Worm (Caenorhabditis elegans) whole organism, midembryonic: ENCODE measurements around the gene srw-56.

Source experiments
- T22C8.4 ChIP-seq: fragments of 200-800 bp; sonication (Bioruptor generic); IDR thresholded peaks from 2 replicates; pipeline ENCODE4 v1.3.6; 2022; ENCODE audit warnings: missing genetic modification characterization, missing compliant biosample characterization
- flt-1 ChIP-seq: fragments of 200-800 bp; sonication (Bioruptor generic); IDR thresholded peaks from 2 replicates; pipeline ENCODE4 v1.3.6; 2022; ENCODE audit warnings: missing genetic modification characterization, missing compliant biosample characterization
- med-1 ChIP-seq: sonication (generic microtip); optimal IDR thresholded peaks from 2 replicates; lab custom pipeline; 2017; ENCODE audit warnings: missing genetic modification characterization, mild to moderate bottlenecking, missing compliant biosample characterization, antibody characterized with exemption, missing genetic modification reagents; ENCODE audit not compliant: insufficient read depth
- ref-1 ChIP-seq: fragments of 200-800 bp; sonication (Bioruptor generic); conservative IDR thresholded peaks from 2 replicates; pipeline ENCODE4 v1.3.6; 2022; ENCODE audit warnings: missing genetic modification reagents, missing genetic modification characterization, missing compliant biosample characterization
- tab-1 ChIP-seq: fragments of 200-800 bp; sonication (Bioruptor generic); IDR thresholded peaks from 2 replicates; pipeline ENCODE4 v1.3.6; 2022; ENCODE audit warnings: missing genetic modification characterization, missing compliant biosample characterization
- ztf-23 ChIP-seq: fragments of 200-800 bp; sonication (Bioruptor generic); IDR thresholded peaks from 2 replicates; pipeline ENCODE4 v1.3.6; 2022; ENCODE audit warnings: missing genetic modification reagents, missing genetic modification characterization, missing compliant biosample characterization
- ztf-29 ChIP-seq: fragments of 200-800 bp; sonication (Bioruptor generic); IDR thresholded peaks from 2 replicates; pipeline ENCODE4 v1.3.6; 2022; ENCODE audit warnings: missing genetic modification reagents, missing genetic modification characterization, missing compliant biosample characterization

DNA sequence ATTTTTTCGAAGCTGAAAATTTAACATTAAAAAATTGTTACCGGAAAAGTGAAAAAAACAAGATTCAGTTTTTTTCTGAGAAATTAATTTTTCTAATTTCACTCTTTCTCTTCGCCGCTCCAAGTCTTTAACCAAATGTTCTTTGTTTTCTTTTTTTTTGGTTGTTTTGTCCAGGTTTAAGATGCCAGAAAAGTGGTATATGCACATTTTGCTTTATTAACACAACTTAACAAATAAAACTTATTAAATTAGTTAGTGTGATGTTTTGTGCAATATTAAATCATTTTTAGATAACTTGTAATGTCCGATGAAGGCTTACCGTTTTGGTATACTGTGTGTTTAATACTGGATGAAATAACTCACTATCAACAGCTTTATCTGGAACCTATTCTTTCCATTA lies 9.5 kb downstream of the srw-56 start, which contains the start of gene srw-53:
- TF ChIP-seq ztf-29 (GFP tag; lab: Robert Waterston, UW): no peak
- no peak for TF ChIP-seq T22C8.4 (GFP tag; lab: Robert Waterston, UW)
- TF ChIP-seq med-1: no peak
- TF ChIP-seq ztf-23 (GFP tag; lab: Robert Waterston, UW): no peak
- no peak for TF ChIP-seq ref-1
- no peak for TF ChIP-seq flt-1 (GFP tag; lab: Robert Waterston, UW)
- no peak for TF ChIP-seq tab-1 (GFP tag; lab: Robert Waterston, UW)
